Fruit fly (Drosophila melanogaster) whole organism, adult: ENCODE measurements around the gene CG43680.

Experiments
- CG11617 ChIP-seq: fragments of 200-800 bp; sonication (Bioruptor generic); optimal IDR thresholded peaks from 2 replicates; lab custom pipeline; 2017; ENCODE audit warnings: mild to moderate bottlenecking, missing biosample characterization, missing genetic modification reagents, missing genetic modification characterization
- CG12768 ChIP-seq: fragments of 200-800 bp; sonication (Bioruptor generic); optimal IDR thresholded peaks from 2 replicates; lab custom pipeline; 2017; ENCODE audit warnings: missing biosample characterization, missing genetic modification characterization, mild to moderate bottlenecking, moderate library complexity, missing genetic modification reagents
- CG14711 ChIP-seq: fragments of 200-800 bp; sonication (Bioruptor generic); optimal IDR thresholded peaks from 2 replicates; lab custom pipeline; 2018; ENCODE audit warnings: missing biosample characterization, mild to moderate bottlenecking, missing genetic modification characterization, moderate library complexity
- CG1620 ChIP-seq: fragments of 200-800 bp; sonication (Bioruptor generic); optimal IDR thresholded peaks from 2 replicates; lab custom pipeline; 2016; ENCODE audit warnings: missing biosample characterization, missing genetic modification characterization
- CG33017 ChIP-seq: fragments of 200-800 bp; sonication (Bioruptor generic); optimal IDR thresholded peaks from 2 replicates; lab custom pipeline; 2018; ENCODE audit warnings: missing biosample characterization, mild to moderate bottlenecking, missing genetic modification characterization, moderate library complexity
- CG5204 ChIP-seq: fragments of 200-800 bp; sonication (Bioruptor generic); optimal IDR thresholded peaks from 2 replicates; lab custom pipeline; 2016; ENCODE audit warnings: missing biosample characterization, missing genetic modification characterization
- CG7045 ChIP-seq: fragments of 200-800 bp; sonication (Bioruptor generic); optimal IDR thresholded peaks from 2 replicates; lab custom pipeline; 2017; ENCODE audit warnings: missing biosample characterization, mild to moderate bottlenecking, missing genetic modification characterization
- CG7101 ChIP-seq: fragments of 200-800 bp; sonication (Bioruptor generic); optimal IDR thresholded peaks from 2 replicates; lab custom pipeline; 2018; ENCODE audit warnings: missing biosample characterization, mild to moderate bottlenecking, missing genetic modification characterization, moderate library complexity
- Clk ChIP-seq: fragments of 200-800 bp; sonication (Bioruptor generic); optimal IDR thresholded peaks from 2 replicates; lab custom pipeline; 2017; ENCODE audit warnings: missing biosample characterization, missing genetic modification characterization
- Crg-1 ChIP-seq: fragments of 200-800 bp; sonication (Bioruptor generic); optimal IDR thresholded peaks from 2 replicates; lab custom pipeline; 2016; ENCODE audit warnings: missing biosample characterization, missing genetic modification characterization
- Hr96 ChIP-seq: fragments of 200-800 bp; sonication (Bioruptor generic); optimal IDR thresholded peaks from 2 replicates; lab custom pipeline; 2016; ENCODE audit warnings: missing biosample characterization, missing genetic modification characterization
- Mnt ChIP-seq: fragments of 200-800 bp; sonication (Bioruptor generic); optimal IDR thresholded peaks from 2 replicates; lab custom pipeline; 2016; ENCODE audit warnings: missing biosample characterization, mild to moderate bottlenecking, missing genetic modification characterization
- bab1 ChIP-seq: fragments of 200-800 bp; sonication (Bioruptor generic); optimal IDR thresholded peaks from 3 replicates; lab custom pipeline; 2019; ENCODE audit warnings: missing biosample characterization, mild to moderate bottlenecking, missing genetic modification characterization, moderate library complexity
- cic ChIP-seq: fragments of 200-800 bp; sonication (Bioruptor generic); optimal IDR thresholded peaks from 2 replicates; lab custom pipeline; 2017; ENCODE audit warnings: missing biosample characterization, mild to moderate bottlenecking, missing genetic modification characterization, moderate library complexity
- cnc ChIP-seq, 2 experiments: fragments of >200 bp; optimal IDR thresholded peaks; 2 replicates each; lab custom pipeline; 2017
- kay ChIP-seq: fragments of 200-800 bp; sonication (Bioruptor generic); peaks from one replicate; lab custom pipeline; 2016; ENCODE audit warnings: missing biosample characterization, missing genetic modification characterization, borderline replicate concordance
- ovo ChIP-seq: fragments of 200-800 bp; sonication (Bioruptor generic); optimal IDR thresholded peaks from 2 replicates; lab custom pipeline; 2016; ENCODE audit warnings: missing biosample characterization, missing genetic modification characterization
- pad ChIP-seq: fragments of 200-800 bp; sonication (Bioruptor generic); optimal IDR thresholded peaks from 3 replicates; lab custom pipeline; 2017; ENCODE audit warnings: missing biosample characterization, missing genetic modification characterization, mild to moderate bottlenecking, moderate library complexity, missing genetic modification reagents
- tj ChIP-seq: fragments of 200-800 bp; sonication (Bioruptor generic); optimal IDR thresholded peaks from 3 replicates; lab custom pipeline; 2017; ENCODE audit warnings: missing biosample characterization, mild to moderate bottlenecking, missing genetic modification characterization, moderate library complexity
- toe ChIP-seq: fragments of 200-800 bp; sonication (Bioruptor generic); optimal IDR thresholded peaks from 2 replicates; lab custom pipeline; 2016; ENCODE audit warnings: missing biosample characterization, missing genetic modification characterization

CG43680 gene

dm6 chr3L:15097878-15098520, 44.8 kb upstream of the CG43680 start, which contains the start of gene Ctps:
Ctps (plus strand) TSS chr3L:15097914.
- TF ChIP-seq Crg-1 (GFP tag; lab: Kevin White, UChicago), result no peak
- peak; percentile 61 for TF ChIP-seq Mnt (GFP tag; lab: Kevin White, UChicago)
- peak; percentile 16 for TF ChIP-seq CG12768 (GFP tag; lab: Kevin White, UChicago)
- no peak for TF ChIP-seq CG5204 (GFP tag; lab: Kevin White, UChicago)
- TF ChIP-seq bab1 (GFP tag; lab: Kevin White, UChicago), result peak; percentile 51
- TF ChIP-seq CG7101, result peak; percentile 34
- TF ChIP-seq kay (GFP tag; lab: Kevin White, UChicago), result peak; percentile 95

- TF ChIP-seq CG12768 (GFP tag; lab: Kevin White, UChicago), result peak; percentile 54
- peak; percentile 57 for TF ChIP-seq CG11617 (GFP tag; lab: Kevin White, UChicago)
- TF ChIP-seq Crg-1 (GFP tag; lab: Kevin White, UChicago), result peak; percentile 31
- TF ChIP-seq CG33017 (tag; lab: Kevin White, UChicago), result no peak
- TF ChIP-seq CG7101, result peak; percentile 58
- TF ChIP-seq bab1 (GFP tag; lab: Kevin White, UChicago), result peak; percentile 58
- no peak for TF ChIP-seq CG1620 (GFP tag; lab: Kevin White, UChicago)
- peak; percentile 64 for TF ChIP-seq pad (GFP tag; lab: Kevin White, UChicago)
- peak; percentile 37 for TF ChIP-seq ovo (GFP tag; lab: Kevin White, UChicago)
- peak; percentile 61 for TF ChIP-seq Mnt (GFP tag; lab: Kevin White, UChicago)
- peak; percentile 81 for TF ChIP-seq kay (GFP tag; lab: Kevin White, UChicago)
- peak; percentile 60 for TF ChIP-seq CG14711
- no peak for TF ChIP-seq Hr96 (GFP tag; lab: Kevin White, UChicago)
- peak; percentile 34 for TF ChIP-seq tj (GFP tag; lab: Kevin White, UChicago)
- peak; percentile 36 for TF ChIP-seq CG7045 (GFP tag; lab: Kevin White, UChicago)
- no peak for TF ChIP-seq cic
- TF ChIP-seq CG5204 (GFP tag; lab: Kevin White, UChicago), result no peak
- TF ChIP-seq Clk (GFP tag; lab: Kevin White, UChicago), result no peak
- TF ChIP-seq cnc (optimal IDR thresholded peaks at IDR 0.05; lab: Kevin White, UChicago), result no peak
- no peak for TF ChIP-seq toe (GFP tag; lab: Kevin White, UChicago)
These were observed 41.6 kb upstream of the CG43680 start, which contains the start of the genes sstn, Plp and GlyRS for dm6 chr3L:15094589-15095288. sstn (minus strand) TSS chr3L:15094719. Plp (minus strand) TSS chr3L:15094724. GlyRS (plus strand) TSS chr3L:15095142.

- TF ChIP-seq Crg-1 (GFP tag; lab: Kevin White, UChicago), result no peak
- TF ChIP-seq bab1 (GFP tag; lab: Kevin White, UChicago), result peak; percentile 29
- TF ChIP-seq CG12768 (GFP tag; lab: Kevin White, UChicago), result peak; percentile 8
- no peak for TF ChIP-seq Hr96 (GFP tag; lab: Kevin White, UChicago)
- no peak for TF ChIP-seq pad (GFP tag; lab: Kevin White, UChicago)
- peak; percentile 44 for TF ChIP-seq kay (GFP tag; lab: Kevin White, UChicago)
- TF ChIP-seq ovo (GFP tag; lab: Kevin White, UChicago), result peak; percentile 65
- no peak for TF ChIP-seq CG5204 (GFP tag; lab: Kevin White, UChicago)
These were observed 40.9 kb upstream of the CG43680 start for dm6 chr3L:15093929-15094588.

dm6 chr3L:15089887-15090679, 36.9 kb upstream of the CG43680 start:
- TF ChIP-seq tj (GFP tag; lab: Kevin White, UChicago) (no peak), toe (GFP tag; lab: Kevin White, UChicago) (no peak), Mnt (GFP tag; lab: Kevin White, UChicago) (no peak)

- TF ChIP-seq CG1620 (GFP tag; lab: Kevin White, UChicago) (no peak), cic (no peak), CG12768 (GFP tag; lab: Kevin White, UChicago) (no peak), toe (GFP tag; lab: Kevin White, UChicago) (no peak), cnc (optimal IDR thresholded peaks at IDR 0.05; lab: Kevin White, UChicago) (no peak), pad (GFP tag; lab: Kevin White, UChicago) (no peak)
These were observed 36.0 kb upstream of the CG43680 start for dm6 chr3L:15089083-15089704.
